Worm (Caenorhabditis elegans): ENCODE data around the gene clec-86.

DNA sequence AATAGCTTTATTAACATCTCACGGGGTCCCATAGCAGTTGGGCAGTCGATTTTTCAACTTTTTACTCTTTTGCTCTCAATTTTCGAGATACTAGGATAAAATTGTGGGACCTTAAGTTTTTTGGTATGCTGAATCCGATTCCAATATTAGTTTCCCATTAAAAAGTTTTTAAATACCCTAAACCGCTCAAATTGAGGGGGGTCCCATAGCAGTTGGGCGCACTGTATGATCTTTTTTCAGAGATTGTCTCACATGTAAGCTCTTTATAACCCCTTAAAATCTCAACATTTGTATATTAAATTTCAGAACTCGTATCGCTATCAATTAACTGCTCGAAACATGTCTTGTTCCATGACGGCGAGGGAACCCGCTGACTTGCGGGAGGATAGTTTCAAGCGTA, 33.6 kb upstream of the clec-86 start, which contains the start of gene C36B7.2:
- TF ChIP-seq lin-15B (tag; optimal IDR thresholded peaks at IDR 0.05) (no peak), nhr-77 (tag; optimal IDR thresholded peaks at IDR 0.05) (no peak), jun-1 (tag; optimal IDR thresholded peaks at IDR 0.05) (no peak), pqm-1 (tag; optimal IDR thresholded peaks at IDR 0.05) (no peak), skn-1 (tag; optimal IDR thresholded peaks at IDR 0.05) (no peak), nhr-28 (tag; optimal IDR thresholded peaks at IDR 0.05) (no peak), snpc-4 (tag; optimal IDR thresholded peaks at IDR 0.05) (no peak), ceh-28 (tag; optimal IDR thresholded peaks at IDR 0.05) (no peak), ceh-16 (tag; optimal IDR thresholded peaks at IDR 0.05) (no peak), ama-1 (optimal IDR thresholded peaks at IDR 0.05) (no peak), ZK546.5 (tag; optimal IDR thresholded peaks at IDR 0.05) (no peak)
